Worm (Caenorhabditis elegans): ENCODE results near the gene Y41E3.7.
A peak's percentile ranks its signal among the peaks of the same experiment; 100 is the strongest.

ce11 chrIV:15025384-15025783 is 11.5 kb downstream of the Y41E3.7 start, which contains the start of gene fcd-2:
- TF ChIP-seq pha-4 (tag; optimal IDR thresholded peaks at IDR 0.05): peak; percentile 5
- TF ChIP-seq ham-2 (GFP tag; optimal IDR thresholded peaks at IDR 0.05): no peak
- peak; percentile 34 for TF ChIP-seq lin-13 (tag; optimal IDR thresholded peaks at IDR 0.05)
- TF ChIP-seq elt-3 (tag; optimal IDR thresholded peaks at IDR 0.05): no peak
- TF ChIP-seq mep-1 (tag; optimal IDR thresholded peaks at IDR 0.05): peak; percentile 60
- no peak for TF ChIP-seq unc-62 (GFP tag; optimal IDR thresholded peaks at IDR 0.05)
- TF ChIP-seq nhr-76 (tag; optimal IDR thresholded peaks at IDR 0.05): no peak
